Fruit fly (Drosophila melanogaster) whole organism, embryonic: ENCODE results near the gene CG32985.

Experiments
- CG10274 ChIP-seq: fragments of 200-800 bp; sonication (Bioruptor generic); optimal IDR thresholded peaks from 3 replicates; lab custom pipeline; 2017; ENCODE audit warnings: missing biosample characterization, mild to moderate bottlenecking, missing genetic modification characterization
- CG10431 ChIP-seq: fragments of 200-800 bp; sonication (Bioruptor generic); optimal IDR thresholded peaks from 3 replicates; lab custom pipeline; 2018; ENCODE audit warnings: missing biosample characterization, mild to moderate bottlenecking, missing genetic modification characterization
- CG10543 ChIP-seq: fragments of 200-800 bp; sonication (Bioruptor generic); optimal IDR thresholded peaks from 3 replicates; lab custom pipeline; 2017; ENCODE audit warnings: missing biosample characterization, mild to moderate bottlenecking, missing genetic modification characterization, moderate library complexity
- CG11560 ChIP-seq: fragments of 200-800 bp; sonication (Bioruptor generic); IDR thresholded peaks from 3 replicates; pipeline ENCODE4 v1.3.6; 2022; ENCODE audit warnings: missing biosample characterization, missing genetic modification characterization
- CG14050 ChIP-seq: fragments of 200-800 bp; sonication (Bioruptor generic); IDR thresholded peaks from 3 replicates; pipeline ENCODE4 v1.3.6; 2022; ENCODE audit warnings: missing biosample characterization, missing genetic modification characterization
- CG1529 ChIP-seq: fragments of 200-800 bp; sonication (Bioruptor generic); optimal IDR thresholded peaks from 3 replicates; lab custom pipeline; 2018; ENCODE audit warnings: missing biosample characterization, missing genetic modification characterization
- CG15514 ChIP-seq: fragments of 200-800 bp; sonication (Bioruptor generic); optimal IDR thresholded peaks from 3 replicates; lab custom pipeline; 2017; ENCODE audit warnings: missing biosample characterization, missing genetic modification characterization, mild to moderate bottlenecking, moderate library complexity, missing genetic modification reagents
- CG1647 ChIP-seq: fragments of 200-800 bp; sonication (Bioruptor generic); optimal IDR thresholded peaks from 3 replicates; lab custom pipeline; 2016; ENCODE audit warnings: missing biosample characterization, missing genetic modification characterization
- CG17612 ChIP-seq: fragments of 200-800 bp; sonication (Bioruptor generic); IDR thresholded peaks from 2 replicates; pipeline ENCODE4 v1.3.6; 2022; ENCODE audit warnings: missing biosample characterization, missing genetic modification characterization
- CG17829 ChIP-seq: fragments of 200-800 bp; optimal IDR thresholded peaks from 2 replicates; lab custom pipeline; 2019; ENCODE audit warnings: missing biosample characterization, mild to moderate bottlenecking, missing genetic modification characterization, moderate library complexity
- CG1832 ChIP-seq: fragments of 200-800 bp; sonication (Bioruptor generic); optimal IDR thresholded peaks from 2 replicates; lab custom pipeline; 2017; ENCODE audit warnings: missing biosample characterization, mild to moderate bottlenecking, missing genetic modification characterization, inconsistent platforms
- CG3065 ChIP-seq: fragments of 200-800 bp; sonication (Bioruptor generic); optimal IDR thresholded peaks from 2 replicates; lab custom pipeline; 2016; ENCODE audit warnings: missing biosample characterization, missing genetic modification characterization
- CG32772 ChIP-seq: fragments of 200-800 bp; sonication (Bioruptor generic); IDR thresholded peaks from 2 replicates; pipeline ENCODE4 v1.3.6; 2022; ENCODE audit warnings: missing biosample characterization, missing genetic modification characterization
- CG3847 ChIP-seq: fragments of 200-800 bp; sonication (Bioruptor generic); IDR thresholded peaks from 2 replicates; pipeline ENCODE4 v1.3.6; 2022; ENCODE audit warnings: missing biosample characterization, missing genetic modification characterization
- CG5953 ChIP-seq: fragments of 200-800 bp; sonication (Bioruptor generic); IDR thresholded peaks from 2 replicates; pipeline ENCODE4 v1.3.6; 2022; ENCODE audit warnings: missing biosample characterization, missing genetic modification characterization
- CG7786 ChIP-seq: fragments of 200-800 bp; sonication (Bioruptor generic); optimal IDR thresholded peaks from 2 replicates; lab custom pipeline; 2016; ENCODE audit warnings: missing biosample characterization, missing genetic modification characterization
- CG7987 ChIP-seq: fragments of 200-800 bp; sonication (Bioruptor generic); optimal IDR thresholded peaks from 2 replicates; lab custom pipeline; 2018; ENCODE audit warnings: missing biosample characterization, mild to moderate bottlenecking, missing genetic modification characterization, moderate library complexity
- CG8089 ChIP-seq: fragments of 200-800 bp; sonication (Bioruptor generic); optimal IDR thresholded peaks from 3 replicates; lab custom pipeline; 2016; ENCODE audit warnings: missing biosample characterization, missing genetic modification characterization
- CG9817 ChIP-seq: fragments of 200-800 bp; sonication (Bioruptor generic); optimal IDR thresholded peaks from 2 replicates; lab custom pipeline; 2018; ENCODE audit warnings: missing biosample characterization, mild to moderate bottlenecking, missing genetic modification characterization, moderate library complexity
- Ets97D ChIP-seq: fragments of 200-800 bp; sonication (Bioruptor generic); optimal IDR thresholded peaks from 3 replicates; lab custom pipeline; 2016; ENCODE audit warnings: missing biosample characterization, missing genetic modification characterization
- Hmr ChIP-seq: fragments of 200-800 bp; sonication (Bioruptor generic); optimal IDR thresholded peaks from 3 replicates; lab custom pipeline; 2017; ENCODE audit warnings: mild to moderate bottlenecking, missing biosample characterization, missing genetic modification reagents, missing genetic modification characterization
- Hr51 ChIP-seq, 2 experiments: fragments of 200-800 bp; sonication (Bioruptor generic); optimal IDR thresholded peaks; 2 replicates in 1 of 2; 3 replicates in 1 of 2; lab custom pipeline; 2016 to 2018; ENCODE audit warnings: missing biosample characterization in 2 of 2, missing genetic modification characterization in 2 of 2, mild to moderate bottlenecking in 1 of 2, moderate library complexity in 1 of 2
- Jarid2 ChIP-seq: fragments of 200-800 bp; sonication (Bioruptor generic); optimal IDR thresholded peaks from 3 replicates; lab custom pipeline; 2017; ENCODE audit warnings: mild to moderate bottlenecking, missing biosample characterization, missing genetic modification reagents, missing genetic modification characterization
- Mes4 ChIP-seq: fragments of 200-800 bp; sonication (Bioruptor generic); optimal IDR thresholded peaks from 2 replicates; lab custom pipeline; 2016; ENCODE audit warnings: missing biosample characterization, missing genetic modification characterization
- NK7.1 ChIP-seq: fragments of 200-800 bp; sonication (Bioruptor generic); optimal IDR thresholded peaks from 3 replicates; lab custom pipeline; 2016; ENCODE audit warnings: missing biosample characterization, missing genetic modification characterization
- Pdp1 ChIP-seq, 2 experiments: fragments of 200-800 bp; sonication (Bioruptor generic); optimal IDR thresholded peaks; 3 replicates each; lab custom pipeline; 2016; ENCODE audit warnings: missing biosample characterization in 2 of 2, missing genetic modification characterization in 2 of 2, mild to moderate bottlenecking in 1 of 2, moderate library complexity in 1 of 2
- Sox100B ChIP-seq: fragments of 200-800 bp; sonication (Bioruptor generic); optimal IDR thresholded peaks from 3 replicates; lab custom pipeline; 2018; ENCODE audit warnings: missing biosample characterization, mild to moderate bottlenecking, missing genetic modification characterization
- Vsx1 ChIP-seq: fragments of 200-800 bp; sonication (Bioruptor generic); optimal IDR thresholded peaks from 2 replicates; lab custom pipeline; 2017; ENCODE audit warnings: missing biosample characterization, mild to moderate bottlenecking, missing genetic modification characterization, missing genetic modification reagents
- aop ChIP-seq: fragments of 200-800 bp; sonication (Bioruptor generic); IDR thresholded peaks from 2 replicates; pipeline ENCODE4 v1.3.6; 2022; ENCODE audit warnings: missing biosample characterization, missing genetic modification characterization
- bab2 ChIP-seq: fragments of 200-800 bp; sonication (Bioruptor generic); optimal IDR thresholded peaks from 2 replicates; lab custom pipeline; 2016; ENCODE audit warnings: missing biosample characterization, missing genetic modification characterization
- bbx ChIP-seq: fragments of 200-800 bp; sonication (Bioruptor generic); IDR thresholded peaks from 2 replicates; pipeline ENCODE4 v1.3.6; 2022; ENCODE audit warnings: missing biosample characterization, missing genetic modification characterization; ENCODE audit not compliant: partially characterized antibody
- bcd ChIP-seq: fragments of 200-800 bp; sonication (Bioruptor generic); optimal IDR thresholded peaks from 2 replicates; lab custom pipeline; 2017; ENCODE audit warnings: missing biosample characterization, mild to moderate bottlenecking, missing genetic modification characterization
- caup ChIP-seq: fragments of 200-800 bp; sonication (Bioruptor generic); optimal IDR thresholded peaks from 3 replicates; lab custom pipeline; 2017; ENCODE audit warnings: missing biosample characterization, mild to moderate bottlenecking, missing genetic modification characterization, moderate library complexity; ENCODE audit not compliant: severe bottlenecking
- crol ChIP-seq: fragments of 200-800 bp; sonication (Bioruptor generic); IDR thresholded peaks from 2 replicates; pipeline ENCODE4 v1.3.6; 2022; ENCODE audit warnings: missing biosample characterization, missing genetic modification characterization
- da ChIP-seq: fragments of 200-800 bp; sonication (Bioruptor generic); optimal IDR thresholded peaks from 2 replicates; lab custom pipeline; 2016; ENCODE audit warnings: missing biosample characterization, missing genetic modification characterization
- esg ChIP-seq: fragments of 200-800 bp; sonication (Bioruptor generic); conservative IDR thresholded peaks from 2 replicates; pipeline ENCODE4 v1.3.6; 2022; ENCODE audit warnings: missing biosample characterization, missing genetic modification characterization
- ewg ChIP-seq: fragments of 200-800 bp; sonication (Bioruptor generic); optimal IDR thresholded peaks from 3 replicates; lab custom pipeline; 2017; ENCODE audit warnings: mild to moderate bottlenecking, missing biosample characterization, missing genetic modification reagents, missing genetic modification characterization
- eyg ChIP-seq: fragments of 200-800 bp; sonication (Bioruptor generic); optimal IDR thresholded peaks from 3 replicates; lab custom pipeline; 2016; ENCODE audit warnings: missing biosample characterization, missing genetic modification characterization
- hkb ChIP-seq, 2 experiments: fragments of 200-800 bp in 1 of 2; fragments of >200 bp in 1 of 2; sonication (Bioruptor generic) in 1 of 2; IDR thresholded peaks in 1 of 2; optimal IDR thresholded peaks in 1 of 2; 2 replicates each; pipeline versions ENCODE4 v1.3.6 to Lab custom; 2017 to 2022; ENCODE audit warnings: missing biosample characterization in 1 of 2, missing genetic modification characterization in 1 of 2
- lab ChIP-seq: fragments of 200-800 bp; sonication (Bioruptor generic); optimal IDR thresholded peaks from 3 replicates; lab custom pipeline; 2017; ENCODE audit warnings: missing biosample characterization, missing genetic modification characterization, mild to moderate bottlenecking, moderate library complexity, missing genetic modification reagents
- mam ChIP-seq: fragments of 200-800 bp; sonication (Bioruptor generic); optimal IDR thresholded peaks from 3 replicates; lab custom pipeline; 2016; ENCODE audit warnings: missing biosample characterization, missing genetic modification characterization
- nom ChIP-seq: fragments of 200-800 bp; sonication (Bioruptor generic); optimal IDR thresholded peaks from 2 replicates; lab custom pipeline; 2017; ENCODE audit warnings: missing biosample characterization, missing genetic modification characterization, mild to moderate bottlenecking, moderate library complexity, missing genetic modification reagents
- pan ChIP-seq, 4 experiments: fragments of >200 bp in 3 of 4; fragments of 200-800 bp in 1 of 4; sonication (Bioruptor generic) in 1 of 4; optimal IDR thresholded peaks in 3 of 4; IDR thresholded peaks in 1 of 4; 2 replicates each; pipeline versions ENCODE4 v1.3.6 to Lab custom; 2017 to 2022; ENCODE audit warnings: missing biosample characterization in 2 of 4, missing genetic modification characterization in 2 of 4, mixed read lengths in 1 of 4
- pfk ChIP-seq: fragments of 200-800 bp; sonication (Bioruptor generic); optimal IDR thresholded peaks from 2 replicates; lab custom pipeline; 2018; ENCODE audit warnings: missing biosample characterization, mild to moderate bottlenecking, missing genetic modification characterization, moderate library complexity
- slbo ChIP-seq: fragments of 200-800 bp; sonication (Bioruptor generic); IDR thresholded peaks from 2 replicates; pipeline ENCODE4 v1.3.6; 2022; ENCODE audit warnings: missing biosample characterization, missing genetic modification characterization
- sqz ChIP-seq: fragments of 200-800 bp; sonication (Bioruptor generic); optimal IDR thresholded peaks from 3 replicates; lab custom pipeline; 2018; ENCODE audit warnings: missing biosample characterization, mild to moderate bottlenecking, missing genetic modification characterization
- unc-4 ChIP-seq: fragments of 200-800 bp; sonication (Bioruptor generic); IDR thresholded peaks from 2 replicates; pipeline ENCODE4 v1.3.6; 2022; ENCODE audit warnings: missing biosample characterization, missing genetic modification characterization; ENCODE audit not compliant: partially characterized antibody

CG32985 gene

DNA sequence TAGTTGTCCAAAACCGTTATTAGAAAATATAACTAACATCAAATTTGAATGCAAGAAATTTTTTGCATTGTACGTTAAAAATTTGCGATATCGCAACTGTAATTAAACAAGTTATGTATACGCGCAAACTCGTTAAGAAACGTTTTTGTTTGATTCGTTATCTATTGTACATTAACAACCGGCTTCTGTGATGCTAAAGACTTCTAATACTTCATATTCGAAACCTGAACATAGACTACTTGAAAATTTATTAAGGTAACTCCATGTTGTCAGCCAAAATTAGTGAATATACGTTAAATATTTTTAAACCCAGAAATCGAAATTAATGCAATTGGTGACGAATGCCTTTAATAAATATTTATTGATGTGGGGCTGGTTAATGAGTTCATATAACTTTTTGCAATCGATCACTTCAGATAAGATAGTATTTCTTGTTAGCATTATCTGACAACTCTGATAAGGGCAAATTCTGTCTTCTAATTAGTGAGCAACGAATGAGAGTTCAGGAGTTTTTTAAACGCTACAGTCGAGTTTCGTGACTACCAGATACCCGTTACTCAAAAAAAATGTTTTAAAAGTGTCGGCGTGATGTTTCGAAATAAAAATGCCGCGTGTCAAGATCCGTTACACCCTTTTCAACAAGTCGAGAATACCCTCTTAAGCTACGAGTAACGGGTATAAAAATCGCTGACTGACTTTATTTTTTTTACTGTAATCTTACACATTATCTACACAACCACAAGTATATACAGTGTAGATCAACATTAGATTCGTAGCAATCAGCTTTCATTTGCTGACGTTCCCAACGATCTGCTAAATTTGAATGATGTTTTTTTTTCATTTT lies 9.9 kb upstream of the CG32985 start (continued):
- TF ChIP-seq nom (GFP tag; lab: Kevin White, UChicago) = no peak
- no peak for TF ChIP-seq aop (GFP tag; lab: Robert Waterston, UW)
- peak; percentile 30 for TF ChIP-seq Mes4 (GFP tag; lab: Kevin White, UChicago)
- TF ChIP-seq CG3065 (GFP tag; lab: Kevin White, UChicago) = peak; percentile 30
- TF ChIP-seq NK7.1 = no peak
- peak; percentile 37; the same call in 1 of the 2 replicates for TF ChIP-seq CG3847 (GFP tag; lab: Robert Waterston, UW)
- no peak for TF ChIP-seq CG1529 (GFP tag; lab: Kevin White, UChicago)
- no peak for TF ChIP-seq CG1832 (GFP tag; lab: Kevin White, UChicago)
- TF ChIP-seq CG5953 (GFP tag; lab: Robert Waterston, UW) = no peak
- TF ChIP-seq Ets97D (GFP tag; lab: Kevin White, UChicago) = no peak
- no peak for TF ChIP-seq CG11560 (tag; lab: Robert Waterston, UW)
- TF ChIP-seq CG32772 (GFP tag; lab: Robert Waterston, UW) = peak; percentile 67
- no peak for TF ChIP-seq unc-4 (GFP tag; lab: Robert Waterston, UW)
- TF ChIP-seq bcd = peak; percentile 38
- no peak for TF ChIP-seq pan (optimal IDR thresholded peaks at IDR 0.05; lab: Kevin White, UChicago)
- peak in 1 of 2 experiments; percentile 59 for TF ChIP-seq pan (GFP tag; optimal IDR thresholded peaks at IDR 0.05 in 1 of 2, IDR thresholded peaks at IDR 0.05 in 1 of 2)
- no peak for TF ChIP-seq CG10543 (GFP tag; lab: Kevin White, UChicago)
- no peak for TF ChIP-seq da (GFP tag; lab: Kevin White, UChicago)
- TF ChIP-seq Vsx1 = no peak
- TF ChIP-seq mam (GFP tag; lab: Kevin White, UChicago) = peak; percentile 9
- peak; percentile 68 for TF ChIP-seq CG7786 (GFP tag; lab: Kevin White, UChicago)
- no peak; the same call in 1 of the 2 replicates for TF ChIP-seq esg (GFP tag; lab: Robert Waterston, UW)
- no peak for TF ChIP-seq pfk (GFP tag; lab: Kevin White, UChicago)
- TF ChIP-seq bab2 (GFP tag; lab: Kevin White, UChicago) = peak; percentile 40
- peak; percentile 14 for TF ChIP-seq CG17829 (tag; lab: Kevin White, UChicago)
- TF ChIP-seq hkb (optimal IDR thresholded peaks at IDR 0.05; lab: Kevin White, UChicago) = no peak
- TF ChIP-seq hkb (GFP tag; IDR thresholded peaks at IDR 0.05; lab: Robert Waterston, UW) = peak; percentile 66
- TF ChIP-seq sqz (GFP tag; lab: Kevin White, UChicago) = no peak
- TF ChIP-seq CG1647 = no peak
- no peak for TF ChIP-seq crol
- TF ChIP-seq bbx (GFP tag; lab: Robert Waterston, UW) = no peak
- no peak for TF ChIP-seq CG14050 (GFP tag; lab: Robert Waterston, UW)
- TF ChIP-seq eyg = no peak
- TF ChIP-seq CG10274 = no peak
- TF ChIP-seq Hmr (GFP tag; lab: Kevin White, UChicago) = peak; percentile 54
- TF ChIP-seq CG7987 = no peak
- peak; percentile 7 to 25 for TF ChIP-seq Pdp1 (GFP tag; optimal IDR thresholded peaks at IDR 0.05; lab: Kevin White, UChicago)
- TF ChIP-seq CG10431 (GFP tag; lab: Kevin White, UChicago) = no peak
- peak; percentile 16 for TF ChIP-seq Jarid2
- TF ChIP-seq CG15514 (GFP tag; lab: Kevin White, UChicago) = peak; percentile 39
- peak; percentile 18 to 31 for TF ChIP-seq Hr51 (GFP tag; optimal IDR thresholded peaks at IDR 0.05; lab: Kevin White, UChicago)
- TF ChIP-seq CG8089 (GFP tag; lab: Kevin White, UChicago) = no peak
- TF ChIP-seq CG9817 (tag; lab: Kevin White, UChicago) = no peak
- TF ChIP-seq CG17612 = no peak
- peak; percentile 88 for TF ChIP-seq lab (GFP tag; lab: Kevin White, UChicago)
- no peak for TF ChIP-seq ewg (GFP tag; lab: Kevin White, UChicago)
- peak; percentile 38 for TF ChIP-seq caup (GFP tag; lab: Kevin White, UChicago)
- TF ChIP-seq slbo = peak; percentile 71
- TF ChIP-seq Sox100B (GFP tag; lab: Kevin White, UChicago) = no peak
